Fruit fly (Drosophila melanogaster) whole organism, pupa: Measurements from ENCODE around the gene tadr.
A peak's percentile ranks its signal among the peaks of the same experiment; 100 is the strongest.

Experiments used
- CG10348 ChIP-seq: fragments of 200-800 bp; sonication (Bioruptor generic); IDR thresholded peaks from 2 replicates; pipeline ENCODE4 v1.3.6; 2022; ENCODE audit warnings: missing biosample characterization, missing genetic modification characterization
- CG12605 ChIP-seq: fragments of 200-800 bp; sonication (Bioruptor generic); IDR thresholded peaks from 2 replicates; pipeline ENCODE4 v1.3.6; 2022; ENCODE audit warnings: missing biosample characterization, missing genetic modification characterization
- CG32121 ChIP-seq: fragments of 200-800 bp; sonication (Bioruptor generic); IDR thresholded peaks from 2 replicates; pipeline ENCODE4 v1.3.6; 2022; ENCODE audit warnings: missing biosample characterization, missing genetic modification characterization
- CG8301 ChIP-seq: fragments of 200-800 bp; sonication (Bioruptor generic); optimal IDR thresholded peaks from 2 replicates; lab custom pipeline; 2018; ENCODE audit warnings: missing biosample characterization, mild to moderate bottlenecking, missing genetic modification characterization
- fd96Ca ChIP-seq: fragments of 200-800 bp; sonication (Bioruptor generic); IDR thresholded peaks from 3 replicates; pipeline ENCODE4 v1.3.6; 2022; ENCODE audit warnings: missing biosample characterization, missing genetic modification characterization

dm6 chr2L:21026597-21026996 lies 48.6 kb upstream of the tadr start:
- no peak for TF ChIP-seq CG12605 (GFP tag; lab: Robert Waterston, UW)
- no peak for TF ChIP-seq fd96Ca
- TF ChIP-seq CG8301 (tag; lab: Kevin White, UChicago): peak; percentile 3
- TF ChIP-seq CG10348 (GFP tag; lab: Robert Waterston, UW): no peak
- no peak for TF ChIP-seq CG32121 (GFP tag; lab: Robert Waterston, UW)
